Worm (Caenorhabditis elegans) whole organism, L2 larva: ENCODE data around the gene K12G11.6.

Experiments
- F13H6.1 ChIP-seq: sonication (generic microtip); optimal IDR thresholded peaks from 2 replicates; lab custom pipeline; 2016; ENCODE audit warnings: missing genetic modification characterization, missing compliant biosample characterization
- R02D3.7 ChIP-seq: fragments of 150-350 bp; optimal IDR thresholded peaks from 2 replicates; lab custom pipeline; 2014; ENCODE audit warnings: missing biosample characterization, missing genetic modification characterization
- Y55F3AM.14 ChIP-seq: fragments of 200-800 bp; sonication (Bioruptor generic); optimal IDR thresholded peaks from 2 replicates; lab custom pipeline; 2018; ENCODE audit warnings: mild to moderate bottlenecking, missing genetic modification characterization, missing compliant biosample characterization
- ZK546.5 ChIP-seq: sonication (generic microtip); optimal IDR thresholded peaks from 2 replicates; lab custom pipeline; 2017; ENCODE audit warnings: missing biosample characterization, missing genetic modification characterization
- alr-1 ChIP-seq: fragments of 150-350 bp; optimal IDR thresholded peaks from 2 replicates; lab custom pipeline; 2014; ENCODE audit warnings: missing biosample characterization, missing genetic modification characterization
- aly-2 ChIP-seq: fragments of 150-350 bp; optimal IDR thresholded peaks from 2 replicates; lab custom pipeline; 2014; ENCODE audit warnings: missing biosample characterization, missing genetic modification characterization
- blmp-1 ChIP-seq: sonication (generic microtip); optimal IDR thresholded peaks from 2 replicates; lab custom pipeline; 2017; ENCODE audit warnings: missing genetic modification characterization, mild to moderate bottlenecking, missing compliant biosample characterization, antibody characterized with exemption, moderate library complexity; ENCODE audit not compliant: insufficient read depth
- ceh-16 ChIP-seq: fragments of 150-350 bp; optimal IDR thresholded peaks from 2 replicates; lab custom pipeline; 2014; ENCODE audit warnings: missing biosample characterization, missing genetic modification characterization
- crh-2 ChIP-seq: sonication (generic microtip); optimal IDR thresholded peaks from 2 replicates; lab custom pipeline; 2017; ENCODE audit warnings: missing biosample characterization, missing genetic modification characterization
- dmd-4 ChIP-seq: sonication (generic microtip); optimal IDR thresholded peaks from 2 replicates; lab custom pipeline; 2017; ENCODE audit warnings: missing biosample characterization, missing genetic modification characterization
- elt-1 ChIP-seq: fragments of 150-350 bp; optimal IDR thresholded peaks from 2 replicates; lab custom pipeline; 2014; ENCODE audit warnings: missing biosample characterization, missing genetic modification characterization
- fos-1 ChIP-seq: fragments of 150-350 bp; optimal IDR thresholded peaks from 2 replicates; lab custom pipeline; 2014; ENCODE audit warnings: missing biosample characterization, missing genetic modification characterization
- lin-11 ChIP-seq: fragments of 150-350 bp; sonication (generic microtip); optimal IDR thresholded peaks from 2 replicates; lab custom pipeline; 2014; ENCODE audit warnings: missing biosample characterization, missing genetic modification characterization, inconsistent platforms, mixed read lengths
- lsy-2 ChIP-seq, 2 experiments: fragments of 150-350 bp in 1 of 2; sonication (generic microtip) in 1 of 2; optimal IDR thresholded peaks; 2 replicates each; lab custom pipeline; 2014 to 2017; ENCODE audit warnings: missing biosample characterization in 2 of 2, missing genetic modification characterization in 2 of 2
- mab-5 ChIP-seq: fragments of 150-350 bp; optimal IDR thresholded peaks from 2 replicates; lab custom pipeline; 2014; ENCODE audit warnings: missing biosample characterization, missing genetic modification characterization
- mbf-1 ChIP-seq: sonication (generic microtip); optimal IDR thresholded peaks from 2 replicates; lab custom pipeline; 2017; ENCODE audit warnings: missing biosample characterization, missing genetic modification characterization
- mdl-1 ChIP-seq, 2 experiments: fragments of 150-350 bp in 1 of 2; sonication (generic microtip) in 1 of 2; optimal IDR thresholded peaks; 2 replicates each; lab custom pipeline; 2017; ENCODE audit warnings: missing biosample characterization in 2 of 2, missing genetic modification characterization in 2 of 2
- nhr-11 ChIP-seq: fragments of 150-350 bp; optimal IDR thresholded peaks from 2 replicates; lab custom pipeline; 2014; ENCODE audit warnings: missing biosample characterization, missing genetic modification characterization
- nhr-12 ChIP-seq: fragments of 150-350 bp; optimal IDR thresholded peaks from 2 replicates; lab custom pipeline; 2014; ENCODE audit warnings: missing biosample characterization, missing genetic modification characterization
- nhr-129 ChIP-seq: fragments of 150-350 bp; optimal IDR thresholded peaks from 2 replicates; lab custom pipeline; 2014; ENCODE audit warnings: missing biosample characterization, missing genetic modification characterization
- nhr-21 ChIP-seq: fragments of 150-350 bp; optimal IDR thresholded peaks from 2 replicates; lab custom pipeline; 2014; ENCODE audit warnings: missing biosample characterization, missing genetic modification characterization
- nhr-23 ChIP-seq: fragments of 150-350 bp; optimal IDR thresholded peaks from 2 replicates; lab custom pipeline; 2014; ENCODE audit warnings: missing biosample characterization, missing genetic modification reagents, missing genetic modification characterization
- nhr-25 ChIP-seq: fragments of 150-350 bp; sonication (generic microtip); optimal IDR thresholded peaks from 3 replicates; lab custom pipeline; 2014; ENCODE audit warnings: missing biosample characterization, missing genetic modification characterization
- nhr-77 ChIP-seq: fragments of 150-350 bp; optimal IDR thresholded peaks from 2 replicates; lab custom pipeline; 2014; ENCODE audit warnings: missing biosample characterization, missing genetic modification characterization
- peb-1 ChIP-seq: fragments of 150-350 bp; optimal IDR thresholded peaks from 2 replicates; lab custom pipeline; 2014; ENCODE audit warnings: missing biosample characterization, missing genetic modification characterization
- skn-1 ChIP-seq: sonication (generic microtip); optimal IDR thresholded peaks from 2 replicates; lab custom pipeline; 2017; ENCODE audit warnings: missing biosample characterization, missing genetic modification characterization
- sma-3 ChIP-seq: sonication (generic microtip); optimal IDR thresholded peaks from 2 replicates; lab custom pipeline; 2016; ENCODE audit warnings: missing genetic modification reagents, missing genetic modification characterization, missing compliant biosample characterization
- sma-9 ChIP-seq, 2 experiments: fragments of 150-350 bp in 1 of 2; sonication (generic microtip) in 1 of 2; optimal IDR thresholded peaks; 2 replicates each; lab custom pipeline; 2014 to 2016; ENCODE audit warnings: missing genetic modification characterization in 2 of 2, mild to moderate bottlenecking in 1 of 2, missing biosample characterization in 1 of 2, missing compliant biosample characterization in 1 of 2, missing genetic modification reagents in 1 of 2, moderate library complexity in 1 of 2
- snpc-4 ChIP-seq: fragments of 150-350 bp; optimal IDR thresholded peaks from 2 replicates; lab custom pipeline; 2014; ENCODE audit warnings: missing biosample characterization, missing genetic modification characterization
- unc-55 ChIP-seq: fragments of 150-350 bp; sonication (generic microtip); optimal IDR thresholded peaks from 3 replicates; lab custom pipeline; 2014; ENCODE audit warnings: missing biosample characterization, missing genetic modification reagents, missing genetic modification characterization
- unc-62 ChIP-seq: fragments of 150-350 bp; optimal IDR thresholded peaks from 2 replicates; lab custom pipeline; 2014; ENCODE audit warnings: missing biosample characterization, missing genetic modification reagents, missing genetic modification characterization
- zag-1 ChIP-seq: fragments of 150-350 bp; optimal IDR thresholded peaks from 2 replicates; lab custom pipeline; 2014; ENCODE audit warnings: missing biosample characterization, missing genetic modification characterization
- ztf-4 ChIP-seq: fragments of 150-350 bp; optimal IDR thresholded peaks from 2 replicates; lab custom pipeline; 2014; ENCODE audit warnings: missing biosample characterization, missing genetic modification characterization

The K12G11.6 gene

ce11 chrV:11852305-11852704, 41.8 kb upstream of the K12G11.6 start:
- TF ChIP-seq mbf-1 (tag; lab: Kevin White, UChicago) (no peak), unc-55 (GFP tag; lab: Kevin White, UChicago) (peak; percentile 21), peb-1 (tag; lab: Kevin White, UChicago) (no peak), lsy-2 (tag; optimal IDR thresholded peaks at IDR 0.05; lab: Kevin White, UChicago) (no peak), Y55F3AM.14 (GFP tag; lab: Kevin White, UChicago) (no peak)

ce11 chrV:11853723-11854122, 40.4 kb upstream of the K12G11.6 start:
- TF ChIP-seq unc-55 (GFP tag; lab: Kevin White, UChicago) (peak; percentile 25), mab-5 (no peak)

ce11 chrV:11854905-11855304, 39.2 kb upstream of the K12G11.6 start:
- TF ChIP-seq R02D3.7 (tag; lab: Kevin White, UChicago) (no peak), dmd-4 (tag; lab: Kevin White, UChicago) (peak; percentile 15), Y55F3AM.14 (GFP tag; lab: Kevin White, UChicago) (no peak), ztf-4 (no peak), nhr-23 (no peak), nhr-77 (tag; lab: Kevin White, UChicago) (no peak), F13H6.1 (tag; lab: Kevin White, UChicago) (no peak), nhr-21 (peak; percentile 50), lsy-2 (tag; optimal IDR thresholded peaks at IDR 0.05; lab: Kevin White, UChicago) (peak in 1 of 2 experiments; percentile 50), ceh-16 (no peak)

ce11 chrV:11856022-11856421, 38.1 kb upstream of the K12G11.6 start:
- TF ChIP-seq sma-9 (GFP tag; optimal IDR thresholded peaks at IDR 0.05; lab: Kevin White, UChicago), result no peak
- no peak for TF ChIP-seq sma-9 (tag; optimal IDR thresholded peaks at IDR 0.05; lab: Kevin White, UChicago)
- TF ChIP-seq dmd-4 (tag; lab: Kevin White, UChicago), result no peak
- no peak for TF ChIP-seq sma-3 (GFP tag; lab: Kevin White, UChicago)
- TF ChIP-seq unc-62 (GFP tag; lab: Kevin White, UChicago), result no peak
- TF ChIP-seq fos-1 (tag; lab: Kevin White, UChicago), result no peak
- no peak for TF ChIP-seq lsy-2 (tag; optimal IDR thresholded peaks at IDR 0.05; lab: Kevin White, UChicago)
- no peak for TF ChIP-seq nhr-129 (tag; lab: Kevin White, UChicago)
- no peak for TF ChIP-seq skn-1 (tag; lab: Kevin White, UChicago)
- TF ChIP-seq nhr-11 (tag; lab: Kevin White, UChicago), result no peak
- TF ChIP-seq elt-1 (tag; lab: Kevin White, UChicago), result no peak
- no peak for TF ChIP-seq mdl-1 (tag; optimal IDR thresholded peaks at IDR 0.05; lab: Kevin White, UChicago)
- TF ChIP-seq blmp-1 (tag; lab: Kevin White, UChicago), result no peak
- no peak for TF ChIP-seq aly-2 (tag; lab: Kevin White, UChicago)
- TF ChIP-seq nhr-12 (tag; lab: Kevin White, UChicago), result no peak
- TF ChIP-seq crh-2 (tag; lab: Kevin White, UChicago), result no peak
- no peak for TF ChIP-seq lin-11 (tag; lab: Kevin White, UChicago)
- TF ChIP-seq nhr-77 (tag; lab: Kevin White, UChicago), result no peak
- no peak for TF ChIP-seq snpc-4 (tag; lab: Kevin White, UChicago)

ce11 chrV:11857756-11858155, 36.4 kb upstream of the K12G11.6 start:
- TF ChIP-seq alr-1 (tag; lab: Kevin White, UChicago) (no peak), zag-1 (no peak), ZK546.5 (no peak), mab-5 (no peak), blmp-1 (tag; lab: Kevin White, UChicago) (no peak), sma-9 (GFP tag; optimal IDR thresholded peaks at IDR 0.05; lab: Kevin White, UChicago) (peak; percentile 43), sma-9 (tag; optimal IDR thresholded peaks at IDR 0.05; lab: Kevin White, UChicago) (no peak), elt-1 (tag; lab: Kevin White, UChicago) (no peak), nhr-25 (tag; lab: Kevin White, UChicago) (peak; percentile 77)
